Fruit fly (Drosophila melanogaster) whole organism, adult: ENCODE measurements around the gene Wdr81.

Experiments
- CG12768 ChIP-seq: fragments of 200-800 bp; sonication (Bioruptor generic); optimal IDR thresholded peaks from 2 replicates; lab custom pipeline; 2017; ENCODE audit warnings: missing biosample characterization, missing genetic modification characterization, mild to moderate bottlenecking, moderate library complexity, missing genetic modification reagents
- CG1620 ChIP-seq: fragments of 200-800 bp; sonication (Bioruptor generic); optimal IDR thresholded peaks from 2 replicates; lab custom pipeline; 2016; ENCODE audit warnings: missing biosample characterization, missing genetic modification characterization
- CG7101 ChIP-seq: fragments of 200-800 bp; sonication (Bioruptor generic); optimal IDR thresholded peaks from 2 replicates; lab custom pipeline; 2018; ENCODE audit warnings: missing biosample characterization, mild to moderate bottlenecking, missing genetic modification characterization, moderate library complexity
- Clk ChIP-seq: fragments of 200-800 bp; sonication (Bioruptor generic); optimal IDR thresholded peaks from 2 replicates; lab custom pipeline; 2017; ENCODE audit warnings: missing biosample characterization, missing genetic modification characterization
- Hr96 ChIP-seq: fragments of 200-800 bp; sonication (Bioruptor generic); optimal IDR thresholded peaks from 2 replicates; lab custom pipeline; 2016; ENCODE audit warnings: missing biosample characterization, missing genetic modification characterization
- kay ChIP-seq: fragments of 200-800 bp; sonication (Bioruptor generic); peaks from one replicate; lab custom pipeline; 2016; ENCODE audit warnings: missing biosample characterization, missing genetic modification characterization, borderline replicate concordance
- pad ChIP-seq: fragments of 200-800 bp; sonication (Bioruptor generic); optimal IDR thresholded peaks from 3 replicates; lab custom pipeline; 2017; ENCODE audit warnings: missing biosample characterization, missing genetic modification characterization, mild to moderate bottlenecking, moderate library complexity, missing genetic modification reagents

DNA sequence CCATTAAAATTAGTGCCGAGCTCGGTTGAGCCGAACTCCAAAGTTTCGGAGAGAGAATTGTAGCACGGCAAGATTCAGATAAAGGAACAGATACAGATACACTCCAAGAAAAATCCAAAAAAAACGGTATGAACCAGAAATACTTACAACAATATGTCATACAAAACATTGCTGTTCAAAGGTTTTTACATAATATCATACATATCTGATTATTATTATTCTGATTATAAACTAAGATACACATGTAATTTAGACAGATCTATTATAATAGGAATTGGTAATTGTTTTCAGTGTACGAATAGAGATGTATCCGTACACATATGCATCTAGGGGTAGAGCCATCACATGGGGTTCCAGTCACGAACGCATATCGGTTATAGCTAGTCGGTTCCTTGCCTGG lies 40.7 kb downstream of the Wdr81 start:
- TF ChIP-seq pad (GFP tag; lab: Kevin White, UChicago) (no peak), Clk (no peak), kay (GFP tag; lab: Kevin White, UChicago) (no peak), Hr96 (GFP tag; lab: Kevin White, UChicago) (no peak), CG1620 (GFP tag; lab: Kevin White, UChicago) (no peak), CG12768 (GFP tag; lab: Kevin White, UChicago) (no peak), CG7101 (tag; lab: Kevin White, UChicago) (no peak)
